Fruit fly (Drosophila melanogaster) whole organism, embryonic: ENCODE data around the gene CG43116.

ENCODE experiments used
- Atf6 ChIP-seq: fragments of 200-800 bp; sonication (Bioruptor generic); IDR thresholded peaks from 2 replicates; pipeline ENCODE4 v1.3.6; 2022; ENCODE audit warnings: missing biosample characterization, missing genetic modification characterization
- CG10147 ChIP-seq: fragments of 200-800 bp; sonication (Bioruptor generic); optimal IDR thresholded peaks from 2 replicates; lab custom pipeline; 2019; ENCODE audit warnings: missing biosample characterization, mild to moderate bottlenecking, missing genetic modification characterization, moderate library complexity
- CG11504 ChIP-seq: fragments of 200-800 bp; sonication (Bioruptor generic); optimal IDR thresholded peaks from 3 replicates; lab custom pipeline; 2019; ENCODE audit warnings: missing biosample characterization, mild to moderate bottlenecking, missing genetic modification characterization, moderate library complexity
- CG12104 ChIP-seq: fragments of 200-800 bp; sonication (Bioruptor generic); optimal IDR thresholded peaks from 3 replicates; lab custom pipeline; 2016; ENCODE audit warnings: missing biosample characterization, missing genetic modification characterization
- CG12769 ChIP-seq: fragments of 200-800 bp; sonication (Bioruptor generic); optimal IDR thresholded peaks from 2 replicates; lab custom pipeline; 2019; ENCODE audit warnings: missing biosample characterization, mild to moderate bottlenecking, missing genetic modification characterization, moderate library complexity
- CG13296 ChIP-seq: fragments of 200-800 bp; sonication (Bioruptor generic); optimal IDR thresholded peaks from 3 replicates; lab custom pipeline; 2018; ENCODE audit warnings: missing biosample characterization, mild to moderate bottlenecking, missing genetic modification characterization
- CG14014 ChIP-seq: fragments of 200-800 bp; sonication (Bioruptor generic); IDR thresholded peaks from 2 replicates; pipeline ENCODE4 v1.3.6; 2022; ENCODE audit warnings: missing biosample characterization, missing genetic modification characterization
- CG1603 ChIP-seq: fragments of 200-800 bp; sonication (Bioruptor generic); optimal IDR thresholded peaks from 2 replicates; lab custom pipeline; 2019; ENCODE audit warnings: missing biosample characterization, mild to moderate bottlenecking, missing genetic modification characterization, moderate library complexity
- CG1647 ChIP-seq: fragments of 200-800 bp; sonication (Bioruptor generic); optimal IDR thresholded peaks from 3 replicates; lab custom pipeline; 2016; ENCODE audit warnings: missing biosample characterization, missing genetic modification characterization
- CG17361 ChIP-seq: fragments of 200-800 bp; sonication (Bioruptor generic); IDR thresholded peaks from 3 replicates; pipeline ENCODE4 v1.3.6; 2022; ENCODE audit warnings: missing biosample characterization, missing genetic modification characterization
- CG17802 ChIP-seq: fragments of 200-800 bp; sonication (Bioruptor generic); optimal IDR thresholded peaks from 2 replicates; lab custom pipeline; 2018; ENCODE audit warnings: missing biosample characterization, mild to moderate bottlenecking, missing genetic modification characterization, moderate library complexity
- CG1792 ChIP-seq: fragments of 200-800 bp; sonication (Bioruptor generic); optimal IDR thresholded peaks from 2 replicates; lab custom pipeline; 2016; ENCODE audit warnings: missing biosample characterization, missing genetic modification characterization
- CG18476 ChIP-seq: fragments of 200-800 bp; sonication (Bioruptor generic); optimal IDR thresholded peaks from 2 replicates; lab custom pipeline; 2016; ENCODE audit warnings: missing biosample characterization, mild to moderate bottlenecking, missing genetic modification characterization
- CG18619 ChIP-seq: fragments of 200-800 bp; sonication (Bioruptor generic); optimal IDR thresholded peaks from 3 replicates; lab custom pipeline; 2017; ENCODE audit warnings: missing biosample characterization, mild to moderate bottlenecking, missing genetic modification characterization
- CG31224 ChIP-seq: fragments of 200-800 bp; sonication (Bioruptor generic); IDR thresholded peaks from 2 replicates; pipeline ENCODE4 v1.3.6; 2022; ENCODE audit warnings: missing biosample characterization, missing genetic modification characterization
- CG4282 ChIP-seq: fragments of 200-800 bp; sonication (Bioruptor generic); optimal IDR thresholded peaks from 2 replicates; lab custom pipeline; 2016; ENCODE audit warnings: missing biosample characterization, missing genetic modification characterization
- CG4617 ChIP-seq: fragments of 200-800 bp; sonication (Bioruptor generic); optimal IDR thresholded peaks from 3 replicates; lab custom pipeline; 2016; ENCODE audit warnings: missing biosample characterization, missing genetic modification characterization, borderline replicate concordance
- CG8281 ChIP-seq: fragments of 200-800 bp; sonication (Bioruptor generic); optimal IDR thresholded peaks from 2 replicates; lab custom pipeline; 2018; ENCODE audit warnings: missing biosample characterization, mild to moderate bottlenecking, missing genetic modification characterization, moderate library complexity
- CG9932 ChIP-seq: fragments of 200-800 bp; sonication (Bioruptor generic); IDR thresholded peaks from 2 replicates; pipeline ENCODE4 v1.3.6; 2022; ENCODE audit warnings: missing biosample characterization, missing genetic modification characterization
- CoRest ChIP-seq: fragments of 200-800 bp; sonication (Bioruptor generic); optimal IDR thresholded peaks from 3 replicates; lab custom pipeline; 2018; ENCODE audit warnings: missing biosample characterization, mild to moderate bottlenecking, missing genetic modification characterization, moderate library complexity
- CrebB ChIP-seq: fragments of 200-800 bp; sonication (Bioruptor generic); optimal IDR thresholded peaks from 3 replicates; lab custom pipeline; 2018; ENCODE audit warnings: missing biosample characterization, mild to moderate bottlenecking, missing genetic modification characterization
- D ChIP-seq, 2 experiments: fragments of 200-800 bp in 1 of 2; fragments of >200 bp in 1 of 2; sonication (Bioruptor generic) in 1 of 2; optimal IDR thresholded peaks; 2 replicates in 1 of 2; 3 replicates in 1 of 2; lab custom pipeline; 2017; ENCODE audit warnings: mild to moderate bottlenecking in 1 of 2, missing biosample characterization in 1 of 2, missing genetic modification characterization in 1 of 2, missing genetic modification reagents in 1 of 2
- Dbx ChIP-seq: fragments of 200-800 bp; sonication (Bioruptor generic); IDR thresholded peaks from 3 replicates; pipeline ENCODE4 v1.3.6; 2022; ENCODE audit warnings: missing biosample characterization, missing genetic modification characterization
- Dip2 ChIP-seq: fragments of 200-800 bp; sonication (Bioruptor generic); IDR thresholded peaks from 2 replicates; pipeline ENCODE4 v1.3.6; 2022; ENCODE audit warnings: missing biosample characterization, missing genetic modification characterization
- E2f2 ChIP-seq: fragments of 200-800 bp; sonication (Bioruptor generic); IDR thresholded peaks from 2 replicates; pipeline ENCODE4 v1.3.6; 2022; ENCODE audit warnings: missing biosample characterization, missing genetic modification characterization
- Fer2 ChIP-seq: fragments of 200-800 bp; sonication (Bioruptor generic); optimal IDR thresholded peaks from 2 replicates; lab custom pipeline; 2018; ENCODE audit warnings: missing biosample characterization, mild to moderate bottlenecking, missing genetic modification characterization, moderate library complexity
- Hey ChIP-seq: fragments of 200-800 bp; sonication (Bioruptor generic); optimal IDR thresholded peaks from 3 replicates; lab custom pipeline; 2018; ENCODE audit warnings: missing biosample characterization, mild to moderate bottlenecking, missing genetic modification characterization
- MTF-1 ChIP-seq: fragments of 200-800 bp; sonication (Bioruptor generic); optimal IDR thresholded peaks from 2 replicates; lab custom pipeline; 2018; ENCODE audit warnings: missing biosample characterization, mild to moderate bottlenecking, missing genetic modification characterization, borderline replicate concordance
- Optix ChIP-seq: fragments of 200-800 bp; sonication (Bioruptor generic); IDR thresholded peaks from 3 replicates; pipeline ENCODE4 v1.3.6; 2022; ENCODE audit warnings: missing biosample characterization, missing genetic modification characterization
- aop ChIP-seq: fragments of 200-800 bp; sonication (Bioruptor generic); IDR thresholded peaks from 2 replicates; pipeline ENCODE4 v1.3.6; 2022; ENCODE audit warnings: missing biosample characterization, missing genetic modification characterization
- ato ChIP-seq: fragments of 200-800 bp; sonication (Bioruptor generic); IDR thresholded peaks from 2 replicates; pipeline ENCODE4 v1.3.6; 2022; ENCODE audit warnings: missing biosample characterization, missing genetic modification characterization; ENCODE audit not compliant: partially characterized antibody
- cad ChIP-seq: fragments of >200 bp; optimal IDR thresholded peaks from 2 replicates; lab custom pipeline; 2017; ENCODE audit warnings: missing biosample characterization, missing genetic modification characterization
- caup ChIP-seq: fragments of 200-800 bp; sonication (Bioruptor generic); optimal IDR thresholded peaks from 3 replicates; lab custom pipeline; 2017; ENCODE audit warnings: missing biosample characterization, mild to moderate bottlenecking, missing genetic modification characterization, moderate library complexity; ENCODE audit not compliant: severe bottlenecking
- chinmo ChIP-seq: fragments of 200-800 bp; sonication (Bioruptor generic); IDR thresholded peaks from 4 replicates; pipeline ENCODE4 v1.3.6; 2022; ENCODE audit warnings: missing biosample characterization, missing genetic modification characterization; ENCODE audit not compliant: partially characterized antibody
- chm ChIP-seq: fragments of 200-800 bp; sonication (Bioruptor generic); IDR thresholded peaks from 2 replicates; pipeline ENCODE4 v1.3.6; 2022; ENCODE audit warnings: missing biosample characterization, missing genetic modification characterization
- dimm ChIP-seq: fragments of 200-800 bp; sonication (Bioruptor generic); IDR thresholded peaks from 2 replicates; pipeline ENCODE4 v1.3.6; 2022; ENCODE audit warnings: missing biosample characterization, missing genetic modification characterization
- dm ChIP-seq: fragments of 200-800 bp; sonication (Bioruptor generic); optimal IDR thresholded peaks from 3 replicates; lab custom pipeline; 2016; ENCODE audit warnings: missing biosample characterization, missing genetic modification characterization
- fd102C ChIP-seq: fragments of 200-800 bp; sonication (Bioruptor generic); optimal IDR thresholded peaks from 2 replicates; lab custom pipeline; 2018; ENCODE audit warnings: missing biosample characterization, mild to moderate bottlenecking, missing genetic modification characterization, moderate library complexity
- h ChIP-seq: fragments of >200 bp; optimal IDR thresholded peaks from 2 replicates; lab custom pipeline; 2017
- inv ChIP-seq: fragments of 200-800 bp; sonication (Bioruptor generic); IDR thresholded peaks from 2 replicates; pipeline ENCODE4 v1.3.6; 2022; ENCODE audit warnings: missing biosample characterization, missing genetic modification characterization; ENCODE audit not compliant: partially characterized antibody
- jigr1 ChIP-seq: fragments of 200-800 bp; sonication (Bioruptor generic); IDR thresholded peaks from 3 replicates; pipeline ENCODE4 v1.3.6; 2022; ENCODE audit warnings: missing biosample characterization, missing genetic modification characterization
- lilli ChIP-seq: fragments of 200-800 bp; sonication (Bioruptor generic); optimal IDR thresholded peaks from 3 replicates; lab custom pipeline; 2016; ENCODE audit warnings: missing biosample characterization, missing genetic modification characterization
- nerfin-2 ChIP-seq: fragments of 200-800 bp; sonication (Bioruptor generic); IDR thresholded peaks from 2 replicates; pipeline ENCODE4 v1.3.6; 2022; ENCODE audit warnings: missing biosample characterization, missing genetic modification characterization; ENCODE audit not compliant: partially characterized antibody
- rib ChIP-seq: fragments of 200-800 bp; sonication (Bioruptor generic); IDR thresholded peaks from 2 replicates; pipeline ENCODE4 v1.3.6; 2022; ENCODE audit warnings: missing biosample characterization, missing genetic modification characterization
- sug ChIP-seq: fragments of 200-800 bp; optimal IDR thresholded peaks from 2 replicates; lab custom pipeline; 2019; ENCODE audit warnings: missing biosample characterization, mild to moderate bottlenecking, missing genetic modification characterization, moderate library complexity
- tgo ChIP-seq: fragments of 200-800 bp; sonication (Bioruptor generic); IDR thresholded peaks from 3 replicates; pipeline ENCODE4 v1.3.6; 2022; ENCODE audit warnings: missing biosample characterization, missing genetic modification characterization
- toy ChIP-seq: fragments of 200-800 bp; sonication (Bioruptor generic); IDR thresholded peaks from 2 replicates; pipeline ENCODE4 v1.3.6; 2022; ENCODE audit warnings: missing biosample characterization, missing genetic modification characterization
- tup ChIP-seq: fragments of 200-800 bp; sonication (Bioruptor generic); optimal IDR thresholded peaks from 2 replicates; lab custom pipeline; 2016; ENCODE audit warnings: missing biosample characterization, mild to moderate bottlenecking, missing genetic modification characterization, moderate library complexity

CG43116 gene

dm6 chr3R:26008892-26009539 is 12.2 kb upstream of the CG43116 start (continued):
- peak; percentile 52 for TF ChIP-seq MTF-1
- peak; percentile 76 for TF ChIP-seq CG13296 (GFP tag; lab: Kevin White, UChicago)
- TF ChIP-seq rib (GFP tag; lab: Robert Waterston, UW), result no peak
- TF ChIP-seq nerfin-2, result no peak
- peak; percentile 81 for TF ChIP-seq CG12769 (tag; lab: Kevin White, UChicago)
- TF ChIP-seq tup (GFP tag; lab: Kevin White, UChicago), result peak; percentile 72
- 0 out of 2 replicates have a peak, but pooled peaks have one; percentile 24 for TF ChIP-seq toy
- TF ChIP-seq CG14014, result peak; percentile 80
- TF ChIP-seq dimm (GFP tag; lab: Robert Waterston, UW), result peak; percentile 61
- TF ChIP-seq jigr1 (GFP tag; lab: Robert Waterston, UW), result peak; percentile 63; the same call in 1 of the 3 replicates
- 0 out of 2 replicates have a peak, but pooled peaks have one; percentile 7 for TF ChIP-seq Dip2 (GFP tag; lab: Robert Waterston, UW)
- peak; percentile 54 for TF ChIP-seq CG4617
- peak; percentile 93 for TF ChIP-seq CG11504 (tag; lab: Kevin White, UChicago)
- peak; percentile 76 for TF ChIP-seq Atf6 (GFP tag; lab: Robert Waterston, UW)
- TF ChIP-seq caup (GFP tag; lab: Kevin White, UChicago), result peak; percentile 75
- TF ChIP-seq CG17802, result peak; percentile 75
- TF ChIP-seq tgo (GFP tag; lab: Robert Waterston, UW), result peak; percentile 88
- TF ChIP-seq chm (GFP tag; lab: Robert Waterston, UW), result peak; percentile 73
- TF ChIP-seq h (lab: Kevin White, UChicago), result no peak
- peak; percentile 91 for TF ChIP-seq CG17361 (GFP tag; lab: Robert Waterston, UW)
- TF ChIP-seq Hey, result no peak
- TF ChIP-seq CG31224, result 0 out of 2 replicates have a peak, but pooled peaks have one; percentile 37
- peak; percentile 76 for TF ChIP-seq CG18476
- no peak for TF ChIP-seq D (optimal IDR thresholded peaks at IDR 0.05; lab: Kevin White, UChicago)
- TF ChIP-seq D (GFP tag; optimal IDR thresholded peaks at IDR 0.05; lab: Kevin White, UChicago), result peak; percentile 88
- no peak for TF ChIP-seq ato (GFP tag; lab: Robert Waterston, UW)
- peak; percentile 13 for TF ChIP-seq CG4282 (GFP tag; lab: Kevin White, UChicago)
- TF ChIP-seq Dbx, result peak; percentile 80; the same call in 2 of the 3 replicates
- peak; percentile 52 for TF ChIP-seq Fer2 (tag; lab: Kevin White, UChicago)
- peak; percentile 89 for TF ChIP-seq CG1603 (tag; lab: Kevin White, UChicago)
- peak; percentile 80 for TF ChIP-seq CG9932 (GFP tag; lab: Robert Waterston, UW)
- peak; percentile 76 for TF ChIP-seq Optix (GFP tag; lab: Robert Waterston, UW)
- peak; percentile 74 for TF ChIP-seq dm
- peak; percentile 91 for TF ChIP-seq CoRest (tag; lab: Kevin White, UChicago)
- no peak for TF ChIP-seq inv
- TF ChIP-seq CG1792 (GFP tag; lab: Kevin White, UChicago), result peak; percentile 70
- peak; percentile 84 for TF ChIP-seq CG10147 (GFP tag; lab: Kevin White, UChicago)
- 0 out of 4 replicates have a peak, but pooled peaks have one; percentile 22 for TF ChIP-seq chinmo
- peak; percentile 83 for TF ChIP-seq CG18619
- peak; percentile 70 for TF ChIP-seq E2f2 (GFP tag; lab: Robert Waterston, UW)
- TF ChIP-seq CrebB (tag; lab: Kevin White, UChicago), result peak; percentile 83
- TF ChIP-seq lilli (GFP tag; lab: Kevin White, UChicago), result peak; percentile 91
- peak; percentile 62 for TF ChIP-seq CG8281
- TF ChIP-seq aop (GFP tag; lab: Robert Waterston, UW), result peak; percentile 40; the same call in 1 of the 2 replicates
- no peak for TF ChIP-seq sug
- no peak for TF ChIP-seq fd102C (GFP tag; lab: Kevin White, UChicago)
- TF ChIP-seq cad (GFP tag; lab: Kevin White, UChicago), result no peak
- TF ChIP-seq CG1647 (GFP tag; lab: Kevin White, UChicago), result peak; percentile 65
- TF ChIP-seq CG12104, result peak; percentile 76
